Worm (Caenorhabditis elegans): ENCODE measurements around the gene T08D10.3.

DNA sequence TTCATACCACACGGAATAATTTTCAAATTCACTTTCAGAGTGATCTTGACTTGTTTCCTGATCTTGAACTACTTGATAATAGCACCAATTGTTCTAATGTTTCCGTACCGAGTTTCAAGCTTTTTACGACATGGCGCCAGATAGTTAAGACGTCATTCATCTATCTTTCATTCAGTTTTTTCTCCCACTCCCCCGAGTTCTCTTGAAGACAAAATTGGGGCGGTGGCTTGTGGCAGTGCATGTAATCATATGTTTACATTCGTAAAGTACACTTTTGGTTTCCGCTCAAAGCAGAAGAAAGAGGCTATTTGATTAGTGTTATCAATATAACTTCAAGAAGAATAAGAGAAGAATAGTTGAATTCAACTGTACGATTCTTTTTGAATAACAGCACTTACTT lies 44.3 kb downstream of the T08D10.3 start:
- no peak for TF ChIP-seq attf-3 (GFP tag; conservative IDR thresholded peaks at IDR 0.05)
- TF ChIP-seq Y56A3A.18 (GFP tag; IDR thresholded peaks at IDR 0.05) = no peak
- TF ChIP-seq pha-4 (tag; optimal IDR thresholded peaks at IDR 0.05) = no peak
- no peak for TF ChIP-seq tbp1 (GFP tag; optimal IDR thresholded peaks at IDR 0.05)
- TF ChIP-seq unc-62 (GFP tag; optimal IDR thresholded peaks at IDR 0.05) = no peak
- TF ChIP-seq somi-1 (GFP tag; optimal IDR thresholded peaks at IDR 0.05) = no peak
- TF ChIP-seq egl-18 (GFP tag; IDR thresholded peaks at IDR 0.05) = no peak

All from whole organism, young adult.